Fruit fly (Drosophila melanogaster): ENCODE results near the gene CG32985.

DNA sequence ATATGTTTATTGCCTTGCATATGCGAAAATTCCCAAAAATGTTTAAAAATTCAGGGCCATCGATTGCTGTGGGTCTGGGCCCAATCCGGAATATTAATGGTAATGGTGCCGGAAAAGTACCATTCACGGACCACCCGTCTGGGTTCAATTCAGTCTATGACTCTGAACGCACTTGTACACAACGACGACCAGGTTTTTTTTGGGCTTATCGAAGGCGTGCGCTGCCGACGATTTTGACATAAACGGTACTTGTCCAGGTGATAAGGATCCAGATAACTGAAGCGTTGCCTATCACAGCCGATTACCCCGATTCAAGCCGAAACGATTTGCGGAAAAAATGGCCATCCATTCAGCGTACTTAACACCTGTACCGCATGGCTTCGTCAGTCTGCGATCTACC, 29.2 kb downstream of the CG32985 start, which contains the start of gene CG9555:
- TF ChIP-seq CG12768 (GFP tag; optimal IDR thresholded peaks at IDR 0.05) = no peak
- peak; percentile 56 for TF ChIP-seq Mnt (GFP tag; optimal IDR thresholded peaks at IDR 0.05)
- no peak for TF ChIP-seq Hr96 (GFP tag; optimal IDR thresholded peaks at IDR 0.05)
- no peak for TF ChIP-seq kay (GFP tag; ENCODE audit: borderline replicate concordance)
- TF ChIP-seq pad (GFP tag; optimal IDR thresholded peaks at IDR 0.05) = no peak
- no peak for TF ChIP-seq toe (GFP tag; optimal IDR thresholded peaks at IDR 0.05)
- TF ChIP-seq CG7045 (GFP tag; optimal IDR thresholded peaks at IDR 0.05) = no peak
- no peak for TF ChIP-seq CG7101 (tag; optimal IDR thresholded peaks at IDR 0.05)
- no peak for TF ChIP-seq CG33017 (tag; optimal IDR thresholded peaks at IDR 0.05)
- TF ChIP-seq CG14711 (tag; optimal IDR thresholded peaks at IDR 0.05) = no peak
- TF ChIP-seq CG5204 (GFP tag; optimal IDR thresholded peaks at IDR 0.05) = no peak

Data from whole organism, adult.